Fruit fly (Drosophila melanogaster) whole organism, wandering third instar larva: ENCODE results near the gene CG15042.
A peak's percentile ranks its signal among the peaks of the same experiment; 100 is the strongest.

Experiments
- Abd-B ChIP-seq: fragments of >200 bp; optimal IDR thresholded peaks from 2 replicates; lab custom pipeline; 2017; ENCODE audit warnings: missing biosample characterization, missing genetic modification characterization
- CG32264 ChIP-seq: fragments of 200-800 bp; sonication (Bioruptor generic); optimal IDR thresholded peaks from 2 replicates; lab custom pipeline; 2016; ENCODE audit warnings: missing biosample characterization, missing genetic modification characterization
- CG9705 ChIP-seq: fragments of 200-800 bp; sonication (Bioruptor generic); optimal IDR thresholded peaks from 2 replicates; lab custom pipeline; 2018; ENCODE audit warnings: missing biosample characterization, mild to moderate bottlenecking, missing genetic modification characterization
- CrebA ChIP-seq: fragments of 200-800 bp; sonication (Bioruptor generic); optimal IDR thresholded peaks from 2 replicates; lab custom pipeline; 2016; ENCODE audit warnings: missing biosample characterization, mild to moderate bottlenecking, missing genetic modification characterization, borderline replicate concordance
- Dfd ChIP-seq: fragments of >200 bp; optimal IDR thresholded peaks from 2 replicates; lab custom pipeline; 2017; ENCODE audit warnings: missing biosample characterization, missing genetic modification characterization
- Dif ChIP-seq: fragments of 200-275, 200-300 bp; sonication (Bioruptor generic); optimal IDR thresholded peaks from 2 replicates; lab custom pipeline; 2018; ENCODE audit warnings: missing biosample characterization, missing genetic modification characterization; ENCODE audit not compliant: partially characterized antibody
- GATAd ChIP-seq: sonication (Bioruptor generic); optimal IDR thresholded peaks from 2 replicates; lab custom pipeline; 2016; ENCODE audit warnings: missing biosample characterization, missing genetic modification characterization
- HLH106 ChIP-seq: fragments of 200-800 bp; optimal IDR thresholded peaks from 3 replicates; lab custom pipeline; 2019; ENCODE audit warnings: missing biosample characterization, mild to moderate bottlenecking, missing genetic modification characterization, moderate library complexity
- Hnf4 ChIP-seq: fragments of 200-800 bp; sonication (Bioruptor generic); optimal IDR thresholded peaks from 2 replicates; lab custom pipeline; 2016; ENCODE audit warnings: missing biosample characterization, mild to moderate bottlenecking, missing genetic modification characterization
- Hr78 ChIP-seq: fragments of >200 bp; optimal IDR thresholded peaks from 2 replicates; lab custom pipeline; 2017; ENCODE audit warnings: missing biosample characterization, missing genetic modification characterization
- Hr83 ChIP-seq: fragments of 200-300 bp; sonication (Bioruptor generic); optimal IDR thresholded peaks from 2 replicates; lab custom pipeline; 2016; ENCODE audit warnings: missing biosample characterization, mild to moderate bottlenecking, missing genetic modification characterization, moderate library complexity; ENCODE audit not compliant: poor library complexity, severe bottlenecking
- Jra ChIP-seq: sonication (Bioruptor generic); optimal IDR thresholded peaks from 2 replicates; lab custom pipeline; 2016; ENCODE audit warnings: missing biosample characterization, missing genetic modification characterization
- Mio ChIP-seq: sonication (Bioruptor generic); optimal IDR thresholded peaks from 2 replicates; lab custom pipeline; 2016; ENCODE audit warnings: missing biosample characterization, missing genetic modification characterization
- Myc ChIP-seq: fragments of >200 bp; optimal IDR thresholded peaks from 2 replicates; lab custom pipeline; 2017
- N ChIP-seq: fragments of >200 bp; optimal IDR thresholded peaks from 2 replicates; lab custom pipeline; 2018; ENCODE audit warnings: missing biosample characterization, missing external identifiers, missing genetic modification characterization
- OdsH ChIP-seq: fragments of 200-800 bp; sonication (Bioruptor generic); optimal IDR thresholded peaks from 2 replicates; lab custom pipeline; 2016; ENCODE audit warnings: missing biosample characterization, mild to moderate bottlenecking, missing genetic modification characterization
- Rel ChIP-seq, 2 experiments: fragments of 200-800 bp; sonication (Bioruptor generic) in 1 of 2; optimal IDR thresholded peaks; 2 replicates in 1 of 2; 3 replicates in 1 of 2; lab custom pipeline; 2016 to 2019; ENCODE audit warnings: mild to moderate bottlenecking in 2 of 2, missing biosample characterization in 2 of 2, missing genetic modification characterization in 2 of 2, moderate library complexity in 1 of 2
- Sp1 ChIP-seq: fragments of 200-800 bp; sonication (Bioruptor generic); optimal IDR thresholded peaks from 3 replicates; lab custom pipeline; 2019; ENCODE audit warnings: missing biosample characterization, mild to moderate bottlenecking, missing genetic modification characterization, moderate library complexity
- Vsx2 ChIP-seq: fragments of 200-300, 225-300 bp; sonication (Bioruptor generic); optimal IDR thresholded peaks from 2 replicates; lab custom pipeline; 2018; ENCODE audit warnings: missing biosample characterization, missing genetic modification characterization; ENCODE audit not compliant: partially characterized antibody
- br ChIP-seq: fragments of 200-800 bp; sonication (Bioruptor generic); optimal IDR thresholded peaks from 2 replicates; lab custom pipeline; 2016; ENCODE audit warnings: missing biosample characterization, missing genetic modification characterization
- brk ChIP-seq: fragments of 200-800 bp; sonication (Bioruptor generic); optimal IDR thresholded peaks from 2 replicates; lab custom pipeline; 2016; ENCODE audit warnings: missing biosample characterization, mild to moderate bottlenecking, missing genetic modification characterization
- dl ChIP-seq, 2 experiments: fragments of 175-275, 200-275 bp in 1 of 2; fragments of 200-275 bp in 1 of 2; sonication (Bioruptor generic); optimal IDR thresholded peaks; lab custom pipeline; 2018; ENCODE audit warnings: mild to moderate bottlenecking in 2 of 2, missing biosample characterization in 2 of 2, missing genetic modification characterization in 2 of 2, moderate library complexity in 2 of 2; ENCODE audit not compliant: partially characterized antibody in 2 of 2, insufficient read depth in 1 of 2
- dmrt93B ChIP-seq: fragments of 200-800 bp; sonication (Bioruptor generic); optimal IDR thresholded peaks from 2 replicates; lab custom pipeline; 2018; ENCODE audit warnings: missing biosample characterization, mild to moderate bottlenecking, missing genetic modification characterization
- dsf ChIP-seq: sonication (Bioruptor generic); optimal IDR thresholded peaks from 2 replicates; lab custom pipeline; 2016; ENCODE audit warnings: missing biosample characterization, missing genetic modification characterization, borderline replicate concordance
- ey ChIP-seq: fragments of 200-800 bp; sonication (Bioruptor generic); optimal IDR thresholded peaks from 2 replicates; lab custom pipeline; 2016; ENCODE audit warnings: missing biosample characterization, missing genetic modification characterization
- foxo ChIP-seq, 2 experiments: fragments of 200-800 bp; sonication (Bioruptor generic); optimal IDR thresholded peaks; 2 replicates in 1 of 2; 3 replicates in 1 of 2; lab custom pipeline; 2016 to 2017; ENCODE audit warnings: missing biosample characterization in 2 of 2, missing genetic modification characterization in 2 of 2
- fru ChIP-seq: fragments of 200-800 bp; sonication (Bioruptor generic); optimal IDR thresholded peaks from 3 replicates; lab custom pipeline; 2016; ENCODE audit warnings: missing biosample characterization, mild to moderate bottlenecking, missing genetic modification characterization
- h ChIP-seq: fragments of 200-800 bp; sonication (Bioruptor generic); optimal IDR thresholded peaks from 3 replicates; lab custom pipeline; 2016; ENCODE audit warnings: missing biosample characterization, mild to moderate bottlenecking, missing genetic modification characterization
- jim ChIP-seq: fragments of 175-275, 200-325 bp; sonication (Bioruptor generic); optimal IDR thresholded peaks from 2 replicates; lab custom pipeline; 2016; ENCODE audit warnings: missing biosample characterization, mild to moderate bottlenecking, missing genetic modification characterization
- lola ChIP-seq: fragments of >200 bp; optimal IDR thresholded peaks from 2 replicates; lab custom pipeline; 2017; ENCODE audit warnings: missing biosample characterization, missing genetic modification characterization
- pan ChIP-seq: fragments of >200 bp; optimal IDR thresholded peaks from 2 replicates; lab custom pipeline; 2017
- psq ChIP-seq: fragments of 200-800 bp; sonication (Bioruptor generic); optimal IDR thresholded peaks from 3 replicates; lab custom pipeline; 2017; ENCODE audit warnings: missing biosample characterization, mild to moderate bottlenecking, missing genetic modification characterization, moderate library complexity
- rgr ChIP-seq: fragments of 200-800 bp; sonication (Bioruptor generic); optimal IDR thresholded peaks from 3 replicates; lab custom pipeline; 2016; ENCODE audit warnings: missing biosample characterization, mild to moderate bottlenecking, missing genetic modification characterization
- sage ChIP-seq: fragments of 200-800 bp; sonication (Bioruptor generic); optimal IDR thresholded peaks from 2 replicates; lab custom pipeline; 2016; ENCODE audit warnings: missing biosample characterization, mild to moderate bottlenecking, missing genetic modification characterization
- sv ChIP-seq: fragments of 200-800 bp; sonication (Bioruptor generic); optimal IDR thresholded peaks from 3 replicates; lab custom pipeline; 2016; ENCODE audit warnings: missing biosample characterization, missing genetic modification characterization
- tai ChIP-seq: sonication (Bioruptor generic); optimal IDR thresholded peaks from 2 replicates; lab custom pipeline; 2016; ENCODE audit warnings: missing biosample characterization, missing genetic modification characterization
- usp ChIP-seq: fragments of >200 bp; optimal IDR thresholded peaks from 2 replicates; lab custom pipeline; 2017; ENCODE audit warnings: missing biosample characterization, missing genetic modification characterization
- woc ChIP-seq: sonication (Bioruptor generic); optimal IDR thresholded peaks from 2 replicates; lab custom pipeline; 2016; ENCODE audit warnings: missing biosample characterization, mild to moderate bottlenecking, missing genetic modification characterization

Gene CG15042

DNA sequence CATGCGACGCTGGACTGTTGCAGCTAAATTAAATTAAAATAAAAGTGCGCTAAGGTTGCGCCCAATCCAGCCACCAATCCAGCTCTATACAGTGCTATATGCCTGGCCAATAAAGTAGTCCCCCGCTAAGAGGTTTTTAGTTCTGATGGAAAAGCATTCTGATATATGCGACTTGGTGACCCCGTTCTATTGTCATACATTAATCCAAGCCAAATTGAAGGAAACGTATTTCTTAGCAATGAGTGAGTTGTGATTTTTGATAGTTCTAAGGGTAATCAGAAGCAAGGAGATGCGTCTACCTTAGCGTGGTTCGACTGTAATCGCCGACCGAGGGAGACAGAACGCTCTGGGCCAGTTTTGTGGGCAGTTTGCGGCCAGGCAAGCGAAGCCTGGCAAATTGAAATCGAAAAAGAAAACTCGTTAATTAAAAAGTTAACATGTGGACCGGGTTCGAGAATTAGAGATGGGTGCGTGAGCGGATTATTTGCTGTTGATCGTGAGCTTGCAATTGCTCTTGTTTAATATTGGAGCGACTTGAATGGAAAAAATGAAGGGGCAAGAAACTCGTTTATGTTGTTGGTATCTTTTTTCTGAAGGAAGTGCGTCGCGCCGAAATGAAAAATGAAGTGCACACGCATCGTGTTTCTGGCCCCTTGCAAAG, 10.3 kb upstream of the CG15042 start:
- peak; percentile 69 for TF ChIP-seq Sp1 (GFP tag; lab: Kevin White, UChicago)
- TF ChIP-seq h (GFP tag; lab: Kevin White, UChicago) = peak; percentile 79
- peak; percentile 44 for TF ChIP-seq Hnf4 (GFP tag; lab: Kevin White, UChicago)
- no peak for TF ChIP-seq psq
- TF ChIP-seq pan (lab: Kevin White, UChicago) = no peak
- no peak for TF ChIP-seq Rel (GFP tag; optimal IDR thresholded peaks at IDR 0.05; lab: Kevin White, UChicago)
- TF ChIP-seq Rel (tag; optimal IDR thresholded peaks at IDR 0.05; lab: Kevin White, UChicago) = peak; percentile 25
- no peak for TF ChIP-seq GATAd (GFP tag; lab: Kevin White, UChicago)
- no peak for TF ChIP-seq N (GFP tag; lab: Kevin White, UChicago)
- TF ChIP-seq Dif (GFP tag; lab: Kevin White, UChicago) = no peak
- TF ChIP-seq foxo (GFP tag; optimal IDR thresholded peaks at IDR 0.05; lab: Kevin White, UChicago) = peak in 1 of 2 experiments; percentile 69
- no peak for TF ChIP-seq dmrt93B (GFP tag; lab: Kevin White, UChicago)
- peak; percentile 86 for TF ChIP-seq woc (GFP tag; lab: Kevin White, UChicago)
- peak; percentile 77 for TF ChIP-seq HLH106
- TF ChIP-seq br (GFP tag; lab: Kevin White, UChicago) = peak; percentile 71
- TF ChIP-seq Jra (GFP tag; lab: Kevin White, UChicago) = no peak
- no peak for TF ChIP-seq Mio
- TF ChIP-seq CG9705 = peak; percentile 48
- no peak for TF ChIP-seq brk (GFP tag; lab: Kevin White, UChicago)
- no peak for TF ChIP-seq lola
- TF ChIP-seq fru = peak; percentile 80
- TF ChIP-seq tai (GFP tag; lab: Kevin White, UChicago) = no peak
- no peak for TF ChIP-seq Dfd (GFP tag; lab: Kevin White, UChicago)
- no peak for TF ChIP-seq sage (GFP tag; lab: Kevin White, UChicago)
- no peak for TF ChIP-seq usp
- TF ChIP-seq CG32264 (GFP tag; lab: Kevin White, UChicago) = peak; percentile 4
- no peak for TF ChIP-seq Hr78
- no peak for TF ChIP-seq Myc (lab: Kevin White, UChicago)
- TF ChIP-seq OdsH = peak; percentile 22
- no peak for TF ChIP-seq Vsx2 (GFP tag; lab: Kevin White, UChicago)
- TF ChIP-seq Abd-B (GFP tag; lab: Kevin White, UChicago) = no peak
- no peak for TF ChIP-seq dl (GFP tag; optimal IDR thresholded peaks at IDR 0.05; lab: Kevin White, UChicago; ENCODE audit: insufficient read depth in 1 of 2, partially characterized antibody in 2 of 2)
- TF ChIP-seq dsf = no peak
- peak; percentile 76 for TF ChIP-seq ey (GFP tag; lab: Kevin White, UChicago)
- no peak for TF ChIP-seq jim (GFP tag; lab: Kevin White, UChicago)
- TF ChIP-seq sv (GFP tag; lab: Kevin White, UChicago) = no peak
- TF ChIP-seq CrebA (GFP tag; lab: Kevin White, UChicago) = no peak
- peak; percentile 66 for TF ChIP-seq rgr (GFP tag; lab: Kevin White, UChicago)
- no peak for TF ChIP-seq Hr83
- TF ChIP-seq, all 38 proteins: peak for 14

DNA sequence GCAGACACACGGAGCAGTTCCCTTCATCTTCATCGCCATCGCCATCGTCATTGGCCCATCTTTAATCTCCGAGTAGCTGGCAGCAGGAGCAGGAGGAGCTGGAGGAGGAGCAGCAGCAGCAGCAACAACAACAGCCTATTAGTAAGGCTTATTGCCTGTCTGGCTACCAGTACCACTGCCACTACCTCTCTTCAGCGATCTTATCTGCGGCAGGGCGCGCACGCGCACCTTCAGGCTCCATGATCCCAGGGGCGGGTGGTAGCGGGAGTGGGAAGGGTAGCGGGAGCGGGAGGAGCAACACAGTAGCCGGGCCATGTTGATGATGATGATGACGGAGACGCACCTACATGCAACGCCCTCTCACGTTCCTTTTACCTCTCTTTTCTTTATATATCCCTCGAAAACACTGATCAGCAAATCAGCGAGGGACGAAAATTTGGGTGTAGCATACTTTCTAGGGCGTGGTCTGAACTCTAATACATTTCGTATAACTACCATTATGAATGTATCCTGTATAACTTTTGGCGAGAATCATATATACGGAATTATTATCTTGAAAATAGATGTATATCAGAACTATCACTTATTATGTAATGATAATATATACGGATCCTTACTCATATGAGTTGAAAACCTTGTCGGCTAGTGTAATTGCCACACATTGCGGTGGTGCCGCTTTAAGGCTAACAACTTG, 9.1 kb upstream of the CG15042 start:
- no peak for TF ChIP-seq pan (lab: Kevin White, UChicago)
- TF ChIP-seq woc (GFP tag; lab: Kevin White, UChicago) = peak; percentile 34
- TF ChIP-seq psq = peak; percentile 37
- no peak for TF ChIP-seq Hr78
- TF ChIP-seq HLH106 = peak; percentile 41
- TF ChIP-seq fru = peak; percentile 14
- peak; percentile 22 for TF ChIP-seq Sp1 (GFP tag; lab: Kevin White, UChicago)
